Fruit fly (Drosophila melanogaster) whole organism, embryonic: Measurements from ENCODE around the gene Fur2.

Experiments used
- Aef1 ChIP-seq: fragments of 200-800 bp; sonication (Bioruptor generic); IDR thresholded peaks from 3 replicates; pipeline ENCODE4 v1.3.6; 2022; ENCODE audit warnings: missing biosample characterization, missing genetic modification characterization
- Atf6 ChIP-seq: fragments of 200-800 bp; sonication (Bioruptor generic); IDR thresholded peaks from 2 replicates; pipeline ENCODE4 v1.3.6; 2022; ENCODE audit warnings: missing biosample characterization, missing genetic modification characterization
- Bteb2 ChIP-seq: fragments of 200-800 bp; sonication (Bioruptor generic); optimal IDR thresholded peaks from 2 replicates; lab custom pipeline; 2016; ENCODE audit warnings: missing biosample characterization, missing genetic modification characterization
- CG10565 ChIP-seq: fragments of 200-800 bp; sonication (Bioruptor generic); optimal IDR thresholded peaks from 3 replicates; lab custom pipeline; 2016; ENCODE audit warnings: missing biosample characterization, mild to moderate bottlenecking, missing genetic modification characterization
- CG11695 ChIP-seq: fragments of 200-800 bp; sonication (Bioruptor generic); IDR thresholded peaks from 3 replicates; pipeline ENCODE4 v1.3.6; 2022; ENCODE audit warnings: missing biosample characterization, missing genetic modification characterization
- CG12659 ChIP-seq: fragments of 200-800 bp; sonication (Bioruptor generic); optimal IDR thresholded peaks from 3 replicates; lab custom pipeline; 2017; ENCODE audit warnings: mild to moderate bottlenecking, missing biosample characterization, missing genetic modification reagents, missing genetic modification characterization
- CG12942 ChIP-seq: fragments of 200-800 bp; sonication (Bioruptor generic); optimal IDR thresholded peaks from 3 replicates; lab custom pipeline; 2016; ENCODE audit warnings: missing biosample characterization, missing genetic modification characterization
- CG14014 ChIP-seq: fragments of 200-800 bp; sonication (Bioruptor generic); IDR thresholded peaks from 2 replicates; pipeline ENCODE4 v1.3.6; 2022; ENCODE audit warnings: missing biosample characterization, missing genetic modification characterization
- CG16815 ChIP-seq: fragments of 200-800 bp; sonication (Bioruptor generic); optimal IDR thresholded peaks from 3 replicates; lab custom pipeline; 2017; ENCODE audit warnings: missing biosample characterization, mild to moderate bottlenecking, missing genetic modification characterization
- CG17186 ChIP-seq: fragments of 200-800 bp; sonication (Bioruptor generic); optimal IDR thresholded peaks from 3 replicates; lab custom pipeline; 2017; ENCODE audit warnings: missing biosample characterization, missing genetic modification reagents, missing genetic modification characterization
- CG17385 ChIP-seq: fragments of 200-800 bp; sonication (Bioruptor generic); optimal IDR thresholded peaks from 3 replicates; lab custom pipeline; 2018; ENCODE audit warnings: missing biosample characterization, mild to moderate bottlenecking, missing genetic modification characterization
- CG1792 ChIP-seq: fragments of 200-800 bp; sonication (Bioruptor generic); optimal IDR thresholded peaks from 2 replicates; lab custom pipeline; 2016; ENCODE audit warnings: missing biosample characterization, missing genetic modification characterization
- CG3065 ChIP-seq: fragments of 200-800 bp; sonication (Bioruptor generic); optimal IDR thresholded peaks from 2 replicates; lab custom pipeline; 2016; ENCODE audit warnings: missing biosample characterization, missing genetic modification characterization
- CG31388 ChIP-seq: fragments of 200-800 bp; sonication (Bioruptor generic); optimal IDR thresholded peaks from 2 replicates; lab custom pipeline; 2016; ENCODE audit warnings: missing biosample characterization, missing genetic modification characterization
- CG31441 ChIP-seq: fragments of 200-800 bp; sonication (Bioruptor generic); IDR thresholded peaks from 2 replicates; pipeline ENCODE4 v1.3.6; 2022; ENCODE audit warnings: missing biosample characterization, missing genetic modification characterization
- CG4707 ChIP-seq: fragments of 200-800 bp; sonication (Bioruptor generic); optimal IDR thresholded peaks from 2 replicates; lab custom pipeline; 2018; ENCODE audit warnings: missing biosample characterization, mild to moderate bottlenecking, missing genetic modification characterization, moderate library complexity
- CG9215 ChIP-seq: fragments of 200-800 bp; sonication (Bioruptor generic); IDR thresholded peaks from 2 replicates; pipeline ENCODE4 v1.3.6; 2022; ENCODE audit warnings: missing biosample characterization, missing genetic modification characterization
- CoRest ChIP-seq: fragments of 200-800 bp; sonication (Bioruptor generic); optimal IDR thresholded peaks from 3 replicates; lab custom pipeline; 2018; ENCODE audit warnings: missing biosample characterization, mild to moderate bottlenecking, missing genetic modification characterization, moderate library complexity
- Ets65A ChIP-seq: fragments of 200-800 bp; sonication (Bioruptor generic); peaks from one replicate; lab custom pipeline; 2016; ENCODE audit warnings: missing biosample characterization, missing genetic modification characterization
- Fer1 ChIP-seq: fragments of 200-800 bp; sonication (Bioruptor generic); optimal IDR thresholded peaks from 2 replicates; lab custom pipeline; 2017; ENCODE audit warnings: missing biosample characterization, mild to moderate bottlenecking, missing genetic modification characterization
- Hr3 ChIP-seq: fragments of 200-800 bp; sonication (Bioruptor generic); optimal IDR thresholded peaks from 3 replicates; lab custom pipeline; 2016; ENCODE audit warnings: missing biosample characterization, missing genetic modification characterization
- Lpt ChIP-seq: fragments of >200 bp; optimal IDR thresholded peaks from 2 replicates; lab custom pipeline; 2018; ENCODE audit warnings: missing biosample characterization, missing genetic modification characterization
- MESR4 ChIP-seq: fragments of 200-800 bp; sonication (Bioruptor generic); optimal IDR thresholded peaks from 2 replicates; lab custom pipeline; 2018; ENCODE audit warnings: missing biosample characterization, mild to moderate bottlenecking, missing genetic modification characterization, moderate library complexity
- Meics ChIP-seq: fragments of 200-800 bp; sonication (Bioruptor generic); optimal IDR thresholded peaks from 2 replicates; lab custom pipeline; 2017; ENCODE audit warnings: missing biosample characterization, mild to moderate bottlenecking, missing genetic modification characterization
- NK7.1 ChIP-seq: fragments of 200-800 bp; sonication (Bioruptor generic); optimal IDR thresholded peaks from 3 replicates; lab custom pipeline; 2016; ENCODE audit warnings: missing biosample characterization, missing genetic modification characterization
- Sry-β ChIP-seq: fragments of 200-800 bp; sonication (Bioruptor generic); optimal IDR thresholded peaks from 2 replicates; lab custom pipeline; 2018; ENCODE audit warnings: missing biosample characterization, mild to moderate bottlenecking, missing genetic modification characterization, moderate library complexity
- Sry-δ ChIP-seq: fragments of 200-800 bp; sonication (Bioruptor generic); optimal IDR thresholded peaks from 2 replicates; lab custom pipeline; 2016; ENCODE audit warnings: missing biosample characterization, missing genetic modification characterization
- Stat92E ChIP-seq, 3 experiments: fragments of >200 bp in 2 of 3; fragments of 200-800 bp in 1 of 3; sonication (Bioruptor generic) in 1 of 3; optimal IDR thresholded peaks; 2 replicates each; lab custom pipeline; 2017 to 2019; ENCODE audit warnings: missing biosample characterization in 3 of 3, missing genetic modification characterization in 3 of 3, mild to moderate bottlenecking in 1 of 3, moderate library complexity in 1 of 3
- Vsx1 ChIP-seq: fragments of 200-800 bp; sonication (Bioruptor generic); optimal IDR thresholded peaks from 2 replicates; lab custom pipeline; 2017; ENCODE audit warnings: missing biosample characterization, mild to moderate bottlenecking, missing genetic modification characterization, missing genetic modification reagents
- bsh ChIP-seq, 2 experiments: fragments of 200-800 bp; sonication (Bioruptor generic); optimal IDR thresholded peaks; 2 replicates each; lab custom pipeline; 2017 to 2018; ENCODE audit warnings: mild to moderate bottlenecking in 2 of 2, missing biosample characterization in 2 of 2, missing genetic modification characterization in 2 of 2, moderate library complexity in 1 of 2
- cad ChIP-seq: fragments of >200 bp; optimal IDR thresholded peaks from 2 replicates; lab custom pipeline; 2017; ENCODE audit warnings: missing biosample characterization, missing genetic modification characterization
- chinmo ChIP-seq: fragments of 200-800 bp; sonication (Bioruptor generic); IDR thresholded peaks from 4 replicates; pipeline ENCODE4 v1.3.6; 2022; ENCODE audit warnings: missing biosample characterization, missing genetic modification characterization; ENCODE audit not compliant: partially characterized antibody
- ci ChIP-seq: fragments of 200-800 bp; sonication (Bioruptor generic); IDR thresholded peaks from 3 replicates; pipeline ENCODE4 v1.3.6; 2022; ENCODE audit warnings: missing biosample characterization, missing genetic modification characterization
- disco-r ChIP-seq: fragments of 200-800 bp; sonication (Bioruptor generic); optimal IDR thresholded peaks from 2 replicates; lab custom pipeline; 2016; ENCODE audit warnings: missing biosample characterization, missing genetic modification characterization
- hb ChIP-seq: fragments of 200-800 bp; sonication (Bioruptor generic); IDR thresholded peaks from 3 replicates; pipeline ENCODE4 v1.3.6; 2022; ENCODE audit warnings: missing biosample characterization, missing genetic modification characterization; ENCODE audit not compliant: partially characterized antibody
- her ChIP-seq: fragments of 200-800 bp; sonication (Bioruptor generic); optimal IDR thresholded peaks from 2 replicates; lab custom pipeline; 2016; ENCODE audit warnings: missing biosample characterization, missing genetic modification characterization
- hth ChIP-seq: fragments of >200 bp; optimal IDR thresholded peaks from 2 replicates; lab custom pipeline; 2017; ENCODE audit warnings: inconsistent platforms
- ken ChIP-seq: fragments of 200-800 bp; sonication (Bioruptor generic); IDR thresholded peaks from 3 replicates; pipeline ENCODE4 v1.3.6; 2022; ENCODE audit warnings: missing biosample characterization, missing genetic modification characterization
- lab ChIP-seq: fragments of 200-800 bp; sonication (Bioruptor generic); optimal IDR thresholded peaks from 3 replicates; lab custom pipeline; 2017; ENCODE audit warnings: missing biosample characterization, missing genetic modification characterization, mild to moderate bottlenecking, moderate library complexity, missing genetic modification reagents
- lola ChIP-seq, 3 experiments: fragments of >200 bp in 2 of 3; fragments of 200-800 bp in 1 of 3; sonication (Bioruptor generic) in 1 of 3; optimal IDR thresholded peaks; 2 replicates each; lab custom pipeline; 2017 to 2019; ENCODE audit warnings: missing biosample characterization in 3 of 3, missing genetic modification characterization in 3 of 3, mild to moderate bottlenecking in 1 of 3, moderate library complexity in 1 of 3
- mld ChIP-seq: fragments of 200-800 bp; sonication (Bioruptor generic); IDR thresholded peaks from 3 replicates; pipeline ENCODE4 v1.3.6; 2022; ENCODE audit warnings: missing biosample characterization, missing genetic modification characterization; ENCODE audit not compliant: partially characterized antibody
- nau ChIP-seq: fragments of 200-800 bp; sonication (Bioruptor generic); optimal IDR thresholded peaks from 3 replicates; lab custom pipeline; 2017; ENCODE audit warnings: missing biosample characterization, mild to moderate bottlenecking, missing genetic modification characterization, missing genetic modification reagents
- odd ChIP-seq: fragments of 200-800 bp; sonication (Bioruptor generic); optimal IDR thresholded peaks from 2 replicates; lab custom pipeline; 2017; ENCODE audit warnings: missing biosample characterization, mild to moderate bottlenecking, missing genetic modification characterization
- sens ChIP-seq: fragments of 200-800 bp; sonication (Bioruptor generic); peaks from one replicate; lab custom pipeline; 2016; ENCODE audit warnings: missing biosample characterization, missing genetic modification characterization
- sim ChIP-seq: fragments of 200-800 bp; sonication (Bioruptor generic); IDR thresholded peaks from 2 replicates; pipeline ENCODE4 v1.3.6; 2022; ENCODE audit warnings: missing biosample characterization, missing genetic modification characterization
- sisA ChIP-seq: fragments of 200-800 bp; sonication (Bioruptor generic); IDR thresholded peaks from 2 replicates; pipeline ENCODE4 v1.3.6; 2022; ENCODE audit warnings: missing biosample characterization, missing genetic modification characterization
- sr ChIP-seq: fragments of 200-800 bp; sonication (Bioruptor generic); IDR thresholded peaks from 3 replicates; pipeline ENCODE4 v1.3.6; 2022; ENCODE audit warnings: missing biosample characterization, missing genetic modification characterization
- sug ChIP-seq: fragments of 200-800 bp; optimal IDR thresholded peaks from 2 replicates; lab custom pipeline; 2019; ENCODE audit warnings: missing biosample characterization, mild to moderate bottlenecking, missing genetic modification characterization, moderate library complexity
- tgo ChIP-seq: fragments of 200-800 bp; sonication (Bioruptor generic); IDR thresholded peaks from 3 replicates; pipeline ENCODE4 v1.3.6; 2022; ENCODE audit warnings: missing biosample characterization, missing genetic modification characterization
- twi ChIP-seq: fragments of 200-800 bp; optimal IDR thresholded peaks from 2 replicates; lab custom pipeline; 2019; ENCODE audit warnings: missing biosample characterization, mild to moderate bottlenecking, missing genetic modification characterization, moderate library complexity
- yki ChIP-seq: fragments of >200 bp; optimal IDR thresholded peaks from 3 replicates; lab custom pipeline; 2018
- zf30C ChIP-seq: fragments of 200-800 bp; sonication (Bioruptor generic); optimal IDR thresholded peaks from 3 replicates; lab custom pipeline; 2018; ENCODE audit warnings: missing biosample characterization, mild to moderate bottlenecking, missing genetic modification characterization

Gene Fur2

dm6 chrX:16421899-16422412 lies 49.1 kb downstream of the Fur2 start, which contains the start of gene AnxB11 (continued):
- TF ChIP-seq Stat92E (GFP tag; optimal IDR thresholded peaks at IDR 0.05; lab: Kevin White, UChicago) (no peak), CG1792 (GFP tag; lab: Kevin White, UChicago) (no peak), CG11695 (GFP tag; lab: Robert Waterston, UW) (no peak), CG14014 (GFP tag; lab: Robert Waterston, UW) (no peak), hb (GFP tag; lab: Robert Waterston, UW) (peak; percentile 42; the same call in 2 of the 3 replicates), CoRest (tag; lab: Kevin White, UChicago) (no peak), zf30C (no peak), lola (GFP tag; optimal IDR thresholded peaks at IDR 0.05; lab: Kevin White, UChicago) (no peak), CG17385 (GFP tag; lab: Kevin White, UChicago) (no peak), Fer1 (GFP tag; lab: Kevin White, UChicago) (peak; percentile 29), nau (no peak), bsh (GFP tag; optimal IDR thresholded peaks at IDR 0.05; lab: Kevin White, UChicago) (no peak), CG10565 (GFP tag; lab: Kevin White, UChicago) (no peak), ken (GFP tag; lab: Robert Waterston, UW) (no peak), odd (GFP tag; lab: Kevin White, UChicago) (no peak), yki (lab: Kevin White, UChicago) (no peak), twi (tag; lab: Kevin White, UChicago) (no peak), cad (GFP tag; lab: Kevin White, UChicago) (no peak), sug (no peak), ci (no peak), CG31388 (GFP tag; lab: Kevin White, UChicago) (no peak), Meics (GFP tag; lab: Kevin White, UChicago) (no peak), Atf6 (GFP tag; lab: Robert Waterston, UW) (no peak), sr (no peak), CG12659 (GFP tag; lab: Kevin White, UChicago) (no peak), Lpt (GFP tag; lab: Kevin White, UChicago) (no peak), CG9215 (GFP tag; lab: Robert Waterston, UW) (no peak), Bteb2 (GFP tag; lab: Kevin White, UChicago) (no peak), CG12942 (GFP tag; lab: Kevin White, UChicago) (no peak), her (GFP tag; lab: Kevin White, UChicago) (no peak), sisA (GFP tag; lab: Robert Waterston, UW) (no peak), Hr3 (GFP tag; lab: Kevin White, UChicago) (no peak), CG4707 (no peak), CG3065 (GFP tag; lab: Kevin White, UChicago) (no peak), CG17186 (no peak), disco-r (GFP tag; lab: Kevin White, UChicago) (no peak), CG31441 (no peak), CG16815 (no peak), sim (GFP tag; lab: Robert Waterston, UW) (no peak), Aef1 (GFP tag; lab: Robert Waterston, UW) (no peak), Sry-β (no peak), mld (GFP tag; lab: Robert Waterston, UW) (peak; percentile 66; the same call in 2 of the 3 replicates), tgo (no peak), Ets65A (GFP tag; lab: Kevin White, UChicago) (no peak), Vsx1 (no peak), MESR4 (GFP tag; lab: Kevin White, UChicago) (peak; percentile 53), sens (GFP tag; lab: Kevin White, UChicago) (no peak), hth (lab: Kevin White, UChicago) (no peak), chinmo (GFP tag; lab: Robert Waterston, UW) (no peak; the same call in 2 of the 4 replicates), Sry-δ (GFP tag; lab: Kevin White, UChicago) (no peak), NK7.1 (GFP tag; lab: Kevin White, UChicago) (no peak), lab (GFP tag; lab: Kevin White, UChicago) (peak; percentile 17)
